Fruit fly (Drosophila melanogaster) whole organism, wandering third instar larva: Measurements from ENCODE around the gene Rab26.

Source experiments
- Hr83 ChIP-seq: fragments of 200-300 bp; sonication (Bioruptor generic); optimal IDR thresholded peaks from 2 replicates; lab custom pipeline; 2016; ENCODE audit warnings: missing biosample characterization, mild to moderate bottlenecking, missing genetic modification characterization, moderate library complexity; ENCODE audit not compliant: poor library complexity, severe bottlenecking
- br ChIP-seq: fragments of 200-800 bp; sonication (Bioruptor generic); optimal IDR thresholded peaks from 2 replicates; lab custom pipeline; 2016; ENCODE audit warnings: missing biosample characterization, missing genetic modification characterization
- ey ChIP-seq: fragments of 200-800 bp; sonication (Bioruptor generic); optimal IDR thresholded peaks from 2 replicates; lab custom pipeline; 2016; ENCODE audit warnings: missing biosample characterization, missing genetic modification characterization
- fru ChIP-seq: fragments of 200-800 bp; sonication (Bioruptor generic); optimal IDR thresholded peaks from 3 replicates; lab custom pipeline; 2016; ENCODE audit warnings: missing biosample characterization, mild to moderate bottlenecking, missing genetic modification characterization
- psq ChIP-seq: fragments of 200-800 bp; sonication (Bioruptor generic); optimal IDR thresholded peaks from 3 replicates; lab custom pipeline; 2017; ENCODE audit warnings: missing biosample characterization, mild to moderate bottlenecking, missing genetic modification characterization, moderate library complexity
- usp ChIP-seq: fragments of >200 bp; optimal IDR thresholded peaks from 2 replicates; lab custom pipeline; 2017; ENCODE audit warnings: missing biosample characterization, missing genetic modification characterization

DNA sequence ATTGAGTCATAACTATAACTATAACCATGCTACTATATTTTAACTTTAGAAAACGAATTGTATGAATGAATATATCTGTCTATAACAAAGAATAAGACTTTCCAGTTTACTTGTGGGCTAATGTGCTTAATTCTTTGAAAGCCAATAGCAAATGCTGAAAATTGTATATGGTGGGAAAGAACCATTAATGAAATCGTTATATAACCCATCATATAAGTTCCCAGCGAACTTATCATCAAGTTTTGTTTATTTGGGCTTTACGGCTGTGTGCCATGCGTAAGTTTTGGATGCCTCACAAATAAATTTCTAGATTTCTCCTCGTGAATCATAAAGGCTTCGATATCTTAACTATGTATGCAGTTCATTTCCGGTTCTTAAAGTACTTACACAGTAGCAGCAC lies 34.8 kb upstream of the Rab26 start:
- TF ChIP-seq usp (no peak), Hr83 (GFP tag; lab: Kevin White, UChicago) (no peak), psq (no peak), fru (GFP tag; lab: Kevin White, UChicago) (no peak), ey (GFP tag; lab: Kevin White, UChicago) (no peak), br (GFP tag; lab: Kevin White, UChicago) (no peak)
